Worm (Caenorhabditis elegans) whole organism, L2 larva: ENCODE measurements around the gene T20B5.2.

Source experiments
- C34F6.9 ChIP-seq: fragments of 150-350 bp; optimal IDR thresholded peaks from 2 replicates; lab custom pipeline; 2014; ENCODE audit warnings: missing biosample characterization, missing genetic modification characterization
- F13H6.1 ChIP-seq: sonication (generic microtip); optimal IDR thresholded peaks from 2 replicates; lab custom pipeline; 2016; ENCODE audit warnings: missing genetic modification characterization, missing compliant biosample characterization
- R02D3.7 ChIP-seq: fragments of 150-350 bp; optimal IDR thresholded peaks from 2 replicates; lab custom pipeline; 2014; ENCODE audit warnings: missing biosample characterization, missing genetic modification characterization
- Y55F3AM.14 ChIP-seq: fragments of 200-800 bp; sonication (Bioruptor generic); optimal IDR thresholded peaks from 2 replicates; lab custom pipeline; 2018; ENCODE audit warnings: mild to moderate bottlenecking, missing genetic modification characterization, missing compliant biosample characterization
- ZK546.5 ChIP-seq: sonication (generic microtip); optimal IDR thresholded peaks from 2 replicates; lab custom pipeline; 2017; ENCODE audit warnings: missing biosample characterization, missing genetic modification characterization
- aly-2 ChIP-seq: fragments of 150-350 bp; optimal IDR thresholded peaks from 2 replicates; lab custom pipeline; 2014; ENCODE audit warnings: missing biosample characterization, missing genetic modification characterization
- ama-1 ChIP-seq: fragments of 150-350 bp; optimal IDR thresholded peaks from 2 replicates; lab custom pipeline; 2018; ENCODE audit warnings: inconsistent platforms
- blmp-1 ChIP-seq: sonication (generic microtip); optimal IDR thresholded peaks from 2 replicates; lab custom pipeline; 2017; ENCODE audit warnings: missing genetic modification characterization, mild to moderate bottlenecking, missing compliant biosample characterization, antibody characterized with exemption, moderate library complexity; ENCODE audit not compliant: insufficient read depth
- ceh-16 ChIP-seq: fragments of 150-350 bp; optimal IDR thresholded peaks from 2 replicates; lab custom pipeline; 2014; ENCODE audit warnings: missing biosample characterization, missing genetic modification characterization
- ceh-82 ChIP-seq: fragments of 150-350 bp; optimal IDR thresholded peaks from 2 replicates; lab custom pipeline; 2014; ENCODE audit warnings: missing biosample characterization, missing genetic modification characterization
- crh-2 ChIP-seq: sonication (generic microtip); optimal IDR thresholded peaks from 2 replicates; lab custom pipeline; 2017; ENCODE audit warnings: missing biosample characterization, missing genetic modification characterization
- dmd-4 ChIP-seq: sonication (generic microtip); optimal IDR thresholded peaks from 2 replicates; lab custom pipeline; 2017; ENCODE audit warnings: missing biosample characterization, missing genetic modification characterization
- egl-27 ChIP-seq: sonication (generic microtip); optimal IDR thresholded peaks from 3 replicates; lab custom pipeline; 2017; ENCODE audit warnings: missing biosample characterization, missing genetic modification reagents, missing genetic modification characterization
- elt-1 ChIP-seq: fragments of 150-350 bp; optimal IDR thresholded peaks from 2 replicates; lab custom pipeline; 2014; ENCODE audit warnings: missing biosample characterization, missing genetic modification characterization
- elt-3 ChIP-seq: sonication (generic microtip); optimal IDR thresholded peaks from 2 replicates; lab custom pipeline; 2017; ENCODE audit warnings: missing biosample characterization, missing genetic modification characterization
- fos-1 ChIP-seq: fragments of 150-350 bp; optimal IDR thresholded peaks from 2 replicates; lab custom pipeline; 2014; ENCODE audit warnings: missing biosample characterization, missing genetic modification characterization
- gmeb-1 ChIP-seq: fragments of 150-350 bp; optimal IDR thresholded peaks from 2 replicates; lab custom pipeline; 2014; ENCODE audit warnings: missing biosample characterization, missing genetic modification characterization
- lin-11 ChIP-seq: fragments of 150-350 bp; sonication (generic microtip); optimal IDR thresholded peaks from 2 replicates; lab custom pipeline; 2014; ENCODE audit warnings: missing biosample characterization, missing genetic modification characterization, inconsistent platforms, mixed read lengths
- lin-13 ChIP-seq: fragments of 150-350 bp; optimal IDR thresholded peaks from 2 replicates; lab custom pipeline; 2014; ENCODE audit warnings: missing biosample characterization, missing genetic modification reagents, missing genetic modification characterization
- lin-39 ChIP-seq: fragments of 150-350 bp; optimal IDR thresholded peaks from 2 replicates; lab custom pipeline; 2014; ENCODE audit warnings: missing biosample characterization, missing genetic modification reagents, missing genetic modification characterization
- lsy-2 ChIP-seq, 2 experiments: fragments of 150-350 bp in 1 of 2; sonication (generic microtip) in 1 of 2; optimal IDR thresholded peaks; 2 replicates each; lab custom pipeline; 2014 to 2017; ENCODE audit warnings: missing biosample characterization in 2 of 2, missing genetic modification characterization in 2 of 2
- mbf-1 ChIP-seq: sonication (generic microtip); optimal IDR thresholded peaks from 2 replicates; lab custom pipeline; 2017; ENCODE audit warnings: missing biosample characterization, missing genetic modification characterization
- mdl-1 ChIP-seq, 2 experiments: fragments of 150-350 bp in 1 of 2; sonication (generic microtip) in 1 of 2; optimal IDR thresholded peaks; 2 replicates each; lab custom pipeline; 2017; ENCODE audit warnings: missing biosample characterization in 2 of 2, missing genetic modification characterization in 2 of 2
- nhr-10 ChIP-seq: sonication (generic microtip); optimal IDR thresholded peaks from 2 replicates; lab custom pipeline; 2017; ENCODE audit warnings: missing biosample characterization, missing genetic modification characterization
- nhr-11 ChIP-seq: fragments of 150-350 bp; optimal IDR thresholded peaks from 2 replicates; lab custom pipeline; 2014; ENCODE audit warnings: missing biosample characterization, missing genetic modification characterization
- nhr-12 ChIP-seq: fragments of 150-350 bp; optimal IDR thresholded peaks from 2 replicates; lab custom pipeline; 2014; ENCODE audit warnings: missing biosample characterization, missing genetic modification characterization
- nhr-21 ChIP-seq: fragments of 150-350 bp; optimal IDR thresholded peaks from 2 replicates; lab custom pipeline; 2014; ENCODE audit warnings: missing biosample characterization, missing genetic modification characterization
- nhr-23 ChIP-seq: fragments of 150-350 bp; optimal IDR thresholded peaks from 2 replicates; lab custom pipeline; 2014; ENCODE audit warnings: missing biosample characterization, missing genetic modification reagents, missing genetic modification characterization
- nhr-237 ChIP-seq: fragments of 150-350 bp; optimal IDR thresholded peaks from 2 replicates; lab custom pipeline; 2014; ENCODE audit warnings: missing biosample characterization, missing genetic modification characterization
- nhr-6 ChIP-seq: fragments of 150-350 bp; optimal IDR thresholded peaks from 2 replicates; lab custom pipeline; 2014; ENCODE audit warnings: missing biosample characterization, missing genetic modification characterization
- nhr-77 ChIP-seq: fragments of 150-350 bp; optimal IDR thresholded peaks from 2 replicates; lab custom pipeline; 2014; ENCODE audit warnings: missing biosample characterization, missing genetic modification characterization
- peb-1 ChIP-seq: fragments of 150-350 bp; optimal IDR thresholded peaks from 2 replicates; lab custom pipeline; 2014; ENCODE audit warnings: missing biosample characterization, missing genetic modification characterization
- sem-4 ChIP-seq: fragments of 150-350 bp; optimal IDR thresholded peaks from 2 replicates; lab custom pipeline; 2014; ENCODE audit warnings: missing biosample characterization, missing genetic modification reagents, missing genetic modification characterization
- sma-3 ChIP-seq: sonication (generic microtip); optimal IDR thresholded peaks from 2 replicates; lab custom pipeline; 2016; ENCODE audit warnings: missing genetic modification reagents, missing genetic modification characterization, missing compliant biosample characterization
- sma-9 ChIP-seq, 2 experiments: fragments of 150-350 bp in 1 of 2; sonication (generic microtip) in 1 of 2; optimal IDR thresholded peaks; 2 replicates each; lab custom pipeline; 2014 to 2016; ENCODE audit warnings: missing genetic modification characterization in 2 of 2, mild to moderate bottlenecking in 1 of 2, missing biosample characterization in 1 of 2, missing compliant biosample characterization in 1 of 2, missing genetic modification reagents in 1 of 2, moderate library complexity in 1 of 2
- snpc-4 ChIP-seq: fragments of 150-350 bp; optimal IDR thresholded peaks from 2 replicates; lab custom pipeline; 2014; ENCODE audit warnings: missing biosample characterization, missing genetic modification characterization
- unc-39 ChIP-seq: fragments of 150-350 bp; optimal IDR thresholded peaks from 2 replicates; lab custom pipeline; 2014; ENCODE audit warnings: missing biosample characterization, missing genetic modification characterization
- unc-55 ChIP-seq: fragments of 150-350 bp; sonication (generic microtip); optimal IDR thresholded peaks from 3 replicates; lab custom pipeline; 2014; ENCODE audit warnings: missing biosample characterization, missing genetic modification reagents, missing genetic modification characterization
- unc-62 ChIP-seq: fragments of 150-350 bp; optimal IDR thresholded peaks from 2 replicates; lab custom pipeline; 2014; ENCODE audit warnings: missing biosample characterization, missing genetic modification reagents, missing genetic modification characterization
- ztf-11 ChIP-seq: sonication (generic microtip); optimal IDR thresholded peaks from 2 replicates; lab custom pipeline; 2017; ENCODE audit warnings: missing biosample characterization, missing genetic modification characterization
- ztf-4 ChIP-seq: fragments of 150-350 bp; optimal IDR thresholded peaks from 2 replicates; lab custom pipeline; 2014; ENCODE audit warnings: missing biosample characterization, missing genetic modification characterization

Gene T20B5.2

ce11 chrX:9314397-9314796 lies 16.6 kb upstream of the T20B5.2 start, which contains the start of gene ttr-38:
TSS of gene ttr-38 (minus strand) at chrX:9314497.
- TF ChIP-seq elt-1 (tag; lab: Kevin White, UChicago) (no peak), nhr-21 (tag; lab: Kevin White, UChicago) (no peak), lsy-2 (tag; optimal IDR thresholded peaks at IDR 0.05; lab: Kevin White, UChicago) (no peak), fos-1 (tag; lab: Kevin White, UChicago) (no peak), mbf-1 (no peak), egl-27 (tag; lab: Kevin White, UChicago) (no peak), sma-9 (GFP tag; optimal IDR thresholded peaks at IDR 0.05; lab: Kevin White, UChicago) (no peak), sma-9 (tag; optimal IDR thresholded peaks at IDR 0.05; lab: Kevin White, UChicago) (no peak), unc-39 (tag; lab: Kevin White, UChicago) (no peak)

- TF ChIP-seq gmeb-1 (tag; lab: Kevin White, UChicago) (no peak), crh-2 (tag; lab: Kevin White, UChicago) (no peak), aly-2 (tag; lab: Kevin White, UChicago) (no peak), nhr-10 (tag; lab: Kevin White, UChicago) (no peak), C34F6.9 (tag; lab: Kevin White, UChicago) (no peak), nhr-77 (tag; lab: Kevin White, UChicago) (no peak), peb-1 (tag; lab: Kevin White, UChicago) (no peak), ZK546.5 (tag; lab: Kevin White, UChicago) (no peak), unc-55 (GFP tag; lab: Kevin White, UChicago) (no peak)
- TF ChIP-seq, all 48 proteins: peak for 0
Observed at ce11 chrX:9319080-9319479, 11.9 kb upstream of the T20B5.2 start, which contains the start of gene npr-7. TSS of gene npr-7 (minus strand) at chrX:9319180.

ce11 chrX:9324962-9325361 lies 6.0 kb upstream of the T20B5.2 start:
- TF ChIP-seq snpc-4 (no peak), peb-1 (tag; lab: Kevin White, UChicago) (no peak), unc-62 (GFP tag; lab: Kevin White, UChicago) (no peak), sem-4 (no peak), ceh-82 (tag; lab: Kevin White, UChicago) (no peak)
- TF ChIP-seq, all 48 proteins: peak for 0

ce11 chrX:9336227-9336626 lies 5.3 kb downstream of the T20B5.2 start:
- no peak for TF ChIP-seq ztf-4
- TF ChIP-seq gmeb-1 (tag; lab: Kevin White, UChicago), result no peak
- no peak for TF ChIP-seq nhr-23 (tag; lab: Kevin White, UChicago)
- no peak for TF ChIP-seq ceh-82 (tag; lab: Kevin White, UChicago)
- TF ChIP-seq elt-1 (tag; lab: Kevin White, UChicago), result no peak
- no peak for TF ChIP-seq nhr-10 (tag; lab: Kevin White, UChicago)
- no peak for TF ChIP-seq nhr-237 (tag; lab: Kevin White, UChicago)
- TF ChIP-seq nhr-6 (tag; lab: Kevin White, UChicago), result no peak
- TF ChIP-seq blmp-1 (tag; lab: Kevin White, UChicago), result no peak

ce11 chrX:9337832-9338231 lies 6.9 kb downstream of the T20B5.2 start:
- no peak for TF ChIP-seq ceh-16 (tag; lab: Kevin White, UChicago)
- TF ChIP-seq elt-1 (tag; lab: Kevin White, UChicago), result no peak
- no peak for TF ChIP-seq nhr-6 (tag; lab: Kevin White, UChicago)
- TF ChIP-seq R02D3.7 (tag; lab: Kevin White, UChicago), result no peak
- peak; percentile 41 for TF ChIP-seq fos-1 (tag; lab: Kevin White, UChicago)
- peak; percentile 55 for TF ChIP-seq F13H6.1 (tag; lab: Kevin White, UChicago)
- TF ChIP-seq dmd-4 (tag; lab: Kevin White, UChicago), result no peak
- TF ChIP-seq C34F6.9 (tag; lab: Kevin White, UChicago), result peak; percentile 75
- peak in 1 of 2 experiments; percentile 65 for TF ChIP-seq mdl-1 (tag; optimal IDR thresholded peaks at IDR 0.05; lab: Kevin White, UChicago)
- no peak for TF ChIP-seq elt-3 (tag; lab: Kevin White, UChicago)
- peak; percentile 54 to 63 for TF ChIP-seq lsy-2 (tag; optimal IDR thresholded peaks at IDR 0.05; lab: Kevin White, UChicago)
- TF ChIP-seq lin-13 (GFP tag; lab: Kevin White, UChicago), result peak; percentile 67
- peak; percentile 14 for TF ChIP-seq unc-39 (tag; lab: Kevin White, UChicago)
- TF ChIP-seq nhr-23 (tag; lab: Kevin White, UChicago), result no peak
- TF ChIP-seq crh-2 (tag; lab: Kevin White, UChicago), result peak; percentile 61
- TF ChIP-seq nhr-11 (tag; lab: Kevin White, UChicago), result no peak
- no peak for TF ChIP-seq ZK546.5 (tag; lab: Kevin White, UChicago)
- TF ChIP-seq ama-1 (lab: Kevin White, UChicago), result no peak
- peak; percentile 69 for TF ChIP-seq Y55F3AM.14 (GFP tag; lab: Kevin White, UChicago)
- TF ChIP-seq ceh-82 (tag; lab: Kevin White, UChicago), result peak; percentile 44
- TF ChIP-seq snpc-4, result peak; percentile 8
- no peak for TF ChIP-seq nhr-12 (tag; lab: Kevin White, UChicago)
- no peak for TF ChIP-seq mbf-1
- TF ChIP-seq blmp-1 (tag; lab: Kevin White, UChicago), result no peak
- TF ChIP-seq unc-62 (GFP tag; lab: Kevin White, UChicago), result no peak
- no peak for TF ChIP-seq nhr-237 (tag; lab: Kevin White, UChicago)
- peak; percentile 38 for TF ChIP-seq lin-11
- TF ChIP-seq unc-55 (GFP tag; lab: Kevin White, UChicago), result peak; percentile 91
- TF ChIP-seq lin-39 (tag; lab: Kevin White, UChicago), result no peak
- no peak for TF ChIP-seq ztf-11 (tag; lab: Kevin White, UChicago)
- TF ChIP-seq sma-9 (GFP tag; optimal IDR thresholded peaks at IDR 0.05; lab: Kevin White, UChicago), result peak; percentile 17
- no peak for TF ChIP-seq sma-9 (tag; optimal IDR thresholded peaks at IDR 0.05; lab: Kevin White, UChicago)
- no peak for TF ChIP-seq nhr-10 (tag; lab: Kevin White, UChicago)
- TF ChIP-seq nhr-21 (tag; lab: Kevin White, UChicago), result peak; percentile 5
- peak; percentile 5 for TF ChIP-seq sem-4
- no peak for TF ChIP-seq sma-3 (GFP tag; lab: Kevin White, UChicago)
